Worm (Caenorhabditis elegans) whole organism, L1 larva: ENCODE measurements around the gene nlp-5.

Source experiments
- ama-1 ChIP-seq: fragments of 150-350 bp; optimal IDR thresholded peaks from 2 replicates; lab custom pipeline; 2014
- egl-27 ChIP-seq, 2 experiments: fragments of 150-350 bp in 1 of 2; sonication (generic microtip); optimal IDR thresholded peaks; 3 replicates each; lab custom pipeline; 2017 to 2018; ENCODE audit warnings: missing biosample characterization in 2 of 2, missing genetic modification characterization in 2 of 2, missing genetic modification reagents in 2 of 2
- fkh-10 ChIP-seq: sonication (generic microtip); optimal IDR thresholded peaks from 2 replicates; lab custom pipeline; 2017; ENCODE audit warnings: missing biosample characterization, missing genetic modification reagents, missing genetic modification characterization
- lin-15B ChIP-seq: fragments of 150-350 bp; sonication (generic microtip); optimal IDR thresholded peaks from 3 replicates; lab custom pipeline; 2014; ENCODE audit warnings: missing biosample characterization, missing genetic modification characterization
- lin-39 ChIP-seq: fragments of 150-350 bp; optimal IDR thresholded peaks from 2 replicates; lab custom pipeline; 2014; ENCODE audit warnings: missing biosample characterization, missing genetic modification reagents, missing genetic modification characterization
- lsy-2 ChIP-seq, 2 experiments: fragments of 150-350 bp; optimal IDR thresholded peaks; 2 replicates each; lab custom pipeline; 2014; ENCODE audit warnings: missing biosample characterization in 2 of 2, missing genetic modification characterization in 2 of 2
- skn-1 ChIP-seq: fragments of 150-350 bp; optimal IDR thresholded peaks from 2 replicates; lab custom pipeline; 2014; ENCODE audit warnings: missing biosample characterization, missing genetic modification characterization

DNA sequence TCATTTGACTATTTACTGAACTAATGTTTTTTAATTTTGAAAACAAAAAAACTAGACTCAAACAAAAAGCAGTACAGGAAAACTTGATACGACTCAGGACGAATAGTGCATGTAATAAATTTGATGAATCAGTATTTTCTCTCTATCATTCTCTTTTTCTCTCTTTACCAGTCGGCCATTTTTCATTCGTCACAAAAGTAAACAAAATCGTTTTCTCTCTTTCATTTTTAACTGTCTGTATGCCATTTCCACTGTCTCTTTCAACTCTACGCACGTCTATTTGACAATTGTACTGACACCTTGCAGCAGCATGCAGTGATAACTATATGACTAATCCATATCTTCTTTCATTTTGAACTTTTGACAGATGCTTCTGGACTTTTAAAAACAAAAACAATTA lies 10.5 kb downstream of the nlp-5 start, which contains the start of the genes F35C11.2 and F35C11.4:
- TF ChIP-seq ama-1 (no peak), lin-15B (no peak), skn-1 (no peak), fkh-10 (GFP tag; lab: Kevin White, UChicago) (no peak), egl-27 (tag; optimal IDR thresholded peaks at IDR 0.05; lab: Kevin White, UChicago) (no peak), lsy-2 (tag; optimal IDR thresholded peaks at IDR 0.05; lab: Kevin White, UChicago) (no peak), lin-39 (tag; lab: Kevin White, UChicago) (no peak)
